Fruit fly (Drosophila melanogaster): ENCODE data around the gene GstZ2.

- TF ChIP-seq CG8159 (tag; optimal IDR thresholded peaks at IDR 0.05) (no peak), Ets98B (GFP tag; IDR thresholded peaks at IDR 0.05) (no peak), gl (tag; optimal IDR thresholded peaks at IDR 0.05) (no peak), rn (GFP tag; IDR thresholded peaks at IDR 0.05) (no peak), CG12605 (GFP tag; IDR thresholded peaks at IDR 0.05) (no peak), Pif1A (GFP tag; optimal IDR thresholded peaks at IDR 0.05) (no peak), CG14655 (GFP tag; optimal IDR thresholded peaks at IDR 0.05) (no peak), CG34367 (tag; optimal IDR thresholded peaks at IDR 0.05) (no peak), CG13204 (GFP tag; optimal IDR thresholded peaks at IDR 0.05) (no peak), Pif1B (GFP tag; optimal IDR thresholded peaks at IDR 0.05) (no peak), CG32121 (GFP tag; IDR thresholded peaks at IDR 0.05) (no peak), CG17806 (tag; optimal IDR thresholded peaks at IDR 0.05) (no peak), D1 (tag; optimal IDR thresholded peaks at IDR 0.05) (no peak), CG8301 (tag; optimal IDR thresholded peaks at IDR 0.05) (no peak)
Observed at dm6 chr3R:9411928-9412640, 48.4 kb downstream of the GstZ2 start, which contains the start of the genes Task7 and alpha-Man-IIa.

Data from whole organism, pupa.